Worm (Caenorhabditis elegans) whole organism, midembryonic: ENCODE results near the gene F16G10.5.

Experiments used
- T22C8.4 ChIP-seq: fragments of 200-800 bp; sonication (Bioruptor generic); IDR thresholded peaks from 2 replicates; pipeline ENCODE4 v1.3.6; 2022; ENCODE audit warnings: missing genetic modification characterization, missing compliant biosample characterization
- cog-1 ChIP-seq: sonication (generic microtip); optimal IDR thresholded peaks from 2 replicates; lab custom pipeline; 2016; ENCODE audit warnings: missing genetic modification characterization, missing compliant biosample characterization
- flt-1 ChIP-seq: fragments of 200-800 bp; sonication (Bioruptor generic); IDR thresholded peaks from 2 replicates; pipeline ENCODE4 v1.3.6; 2022; ENCODE audit warnings: missing genetic modification characterization, missing compliant biosample characterization
- klf-2 ChIP-seq: fragments of 200-800 bp; sonication (Bioruptor generic); conservative IDR thresholded peaks from 2 replicates; pipeline ENCODE4 v1.3.6; 2022; ENCODE audit warnings: missing genetic modification reagents, missing genetic modification characterization, missing compliant biosample characterization
- med-1 ChIP-seq: sonication (generic microtip); optimal IDR thresholded peaks from 2 replicates; lab custom pipeline; 2017; ENCODE audit warnings: missing genetic modification characterization, mild to moderate bottlenecking, missing compliant biosample characterization, antibody characterized with exemption, missing genetic modification reagents; ENCODE audit not compliant: insufficient read depth
- ref-1 ChIP-seq: fragments of 200-800 bp; sonication (Bioruptor generic); conservative IDR thresholded peaks from 2 replicates; pipeline ENCODE4 v1.3.6; 2022; ENCODE audit warnings: missing genetic modification reagents, missing genetic modification characterization, missing compliant biosample characterization
- tab-1 ChIP-seq: fragments of 200-800 bp; sonication (Bioruptor generic); IDR thresholded peaks from 2 replicates; pipeline ENCODE4 v1.3.6; 2022; ENCODE audit warnings: missing genetic modification characterization, missing compliant biosample characterization
- ztf-23 ChIP-seq: fragments of 200-800 bp; sonication (Bioruptor generic); IDR thresholded peaks from 2 replicates; pipeline ENCODE4 v1.3.6; 2022; ENCODE audit warnings: missing genetic modification reagents, missing genetic modification characterization, missing compliant biosample characterization
- ztf-29 ChIP-seq: fragments of 200-800 bp; sonication (Bioruptor generic); IDR thresholded peaks from 2 replicates; pipeline ENCODE4 v1.3.6; 2022; ENCODE audit warnings: missing genetic modification reagents, missing genetic modification characterization, missing compliant biosample characterization

F16G10.5 gene

ce11 chrII:2390884-2391283 is 23.8 kb downstream of the F16G10.5 start, which contains the start of gene F16G10.10:
Gene F16G10.10 (minus strand): TSS chrII:2390984.
- no peak for TF ChIP-seq ref-1 (GFP tag; lab: Robert Waterston, UW)
- no peak for TF ChIP-seq T22C8.4 (GFP tag; lab: Robert Waterston, UW)
- no peak for TF ChIP-seq ztf-23 (GFP tag; lab: Robert Waterston, UW)
- TF ChIP-seq flt-1 (GFP tag; lab: Robert Waterston, UW): no peak
- no peak for TF ChIP-seq klf-2 (GFP tag; lab: Robert Waterston, UW)
- TF ChIP-seq ztf-29 (GFP tag; lab: Robert Waterston, UW): no peak
- TF ChIP-seq cog-1: no peak
- no peak for TF ChIP-seq med-1 (GFP tag; lab: Kevin White, UChicago)
- TF ChIP-seq tab-1 (GFP tag; lab: Robert Waterston, UW): no peak

ce11 chrII:2393821-2394220 is 26.7 kb downstream of the F16G10.5 start, which contains the start of gene F16G10.11:
Gene F16G10.11 (minus strand): TSS chrII:2393921.
- TF ChIP-seq flt-1 (GFP tag; lab: Robert Waterston, UW): no peak
- TF ChIP-seq cog-1: no peak
- no peak for TF ChIP-seq klf-2 (GFP tag; lab: Robert Waterston, UW)
- TF ChIP-seq med-1 (GFP tag; lab: Kevin White, UChicago): no peak
- no peak for TF ChIP-seq ztf-29 (GFP tag; lab: Robert Waterston, UW)
- TF ChIP-seq tab-1 (GFP tag; lab: Robert Waterston, UW): no peak
- TF ChIP-seq T22C8.4 (GFP tag; lab: Robert Waterston, UW): no peak

- TF ChIP-seq cog-1 (no peak), klf-2 (GFP tag; lab: Robert Waterston, UW) (no peak), T22C8.4 (GFP tag; lab: Robert Waterston, UW) (no peak), ztf-29 (GFP tag; lab: Robert Waterston, UW) (no peak), tab-1 (GFP tag; lab: Robert Waterston, UW) (no peak), ztf-23 (GFP tag; lab: Robert Waterston, UW) (no peak), flt-1 (GFP tag; lab: Robert Waterston, UW) (no peak), med-1 (GFP tag; lab: Kevin White, UChicago) (no peak), ref-1 (GFP tag; lab: Robert Waterston, UW) (no peak)
Observed at ce11 chrII:2395864-2396263, 28.7 kb downstream of the F16G10.5 start, which contains the start of gene F16G10.13. Gene F16G10.13 (minus strand): TSS chrII:2395964.

- no peak for TF ChIP-seq ztf-23 (GFP tag; lab: Robert Waterston, UW)
- no peak for TF ChIP-seq flt-1 (GFP tag; lab: Robert Waterston, UW)
- no peak for TF ChIP-seq med-1 (GFP tag; lab: Kevin White, UChicago)
- TF ChIP-seq ref-1 (GFP tag; lab: Robert Waterston, UW): no peak
- TF ChIP-seq cog-1: no peak
Observed at ce11 chrII:2398884-2399283, 31.8 kb downstream of the F16G10.5 start, which contains the start of gene F16G10.14. Gene F16G10.14 (minus strand): TSS chrII:2398984.

ce11 chrII:2399810-2400209 is 32.7 kb downstream of the F16G10.5 start:
- no peak for TF ChIP-seq ztf-23 (GFP tag; lab: Robert Waterston, UW)
- no peak for TF ChIP-seq flt-1 (GFP tag; lab: Robert Waterston, UW)
- no peak for TF ChIP-seq cog-1
- no peak for TF ChIP-seq tab-1 (GFP tag; lab: Robert Waterston, UW)
- TF ChIP-seq klf-2 (GFP tag; lab: Robert Waterston, UW): no peak
- no peak for TF ChIP-seq ztf-29 (GFP tag; lab: Robert Waterston, UW)
- TF ChIP-seq ref-1 (GFP tag; lab: Robert Waterston, UW): no peak
- no peak for TF ChIP-seq med-1 (GFP tag; lab: Kevin White, UChicago)
- TF ChIP-seq T22C8.4 (GFP tag; lab: Robert Waterston, UW): no peak

- TF ChIP-seq klf-2 (GFP tag; lab: Robert Waterston, UW) (no peak), ztf-29 (GFP tag; lab: Robert Waterston, UW) (no peak), T22C8.4 (GFP tag; lab: Robert Waterston, UW) (no peak), tab-1 (GFP tag; lab: Robert Waterston, UW) (no peak), ref-1 (GFP tag; lab: Robert Waterston, UW) (no peak), ztf-23 (GFP tag; lab: Robert Waterston, UW) (no peak), cog-1 (no peak), med-1 (GFP tag; lab: Kevin White, UChicago) (no peak), flt-1 (GFP tag; lab: Robert Waterston, UW) (no peak)
Observed at ce11 chrII:2403984-2404383, 36.9 kb downstream of the F16G10.5 start, which contains the start of gene F16G10.1. Gene F16G10.1 (plus strand): TSS chrII:2404284.

ce11 chrII:2411093-2411492 is 44.0 kb downstream of the F16G10.5 start:
- TF ChIP-seq med-1 (GFP tag; lab: Kevin White, UChicago): no peak
- no peak for TF ChIP-seq cog-1

- TF ChIP-seq cog-1 (no peak), ref-1 (GFP tag; lab: Robert Waterston, UW) (no peak), ztf-29 (GFP tag; lab: Robert Waterston, UW) (no peak), tab-1 (GFP tag; lab: Robert Waterston, UW) (no peak), flt-1 (GFP tag; lab: Robert Waterston, UW) (no peak), T22C8.4 (GFP tag; lab: Robert Waterston, UW) (no peak), ztf-23 (GFP tag; lab: Robert Waterston, UW) (no peak), med-1 (GFP tag; lab: Kevin White, UChicago) (no peak), klf-2 (GFP tag; lab: Robert Waterston, UW) (no peak)
Observed at ce11 chrII:2411555-2411954, 44.4 kb downstream of the F16G10.5 start.

ce11 chrII:2412649-2413048 is 45.5 kb downstream of the F16G10.5 start, which contains the start of gene fbxa-182:
Gene fbxa-182 (minus strand): TSS chrII:2412749.
- no peak for TF ChIP-seq ztf-29 (GFP tag; lab: Robert Waterston, UW)
- TF ChIP-seq ztf-23 (GFP tag; lab: Robert Waterston, UW): no peak
- no peak for TF ChIP-seq cog-1
- no peak for TF ChIP-seq flt-1 (GFP tag; lab: Robert Waterston, UW)
- TF ChIP-seq tab-1 (GFP tag; lab: Robert Waterston, UW): no peak
- TF ChIP-seq klf-2 (GFP tag; lab: Robert Waterston, UW): no peak
- no peak for TF ChIP-seq med-1 (GFP tag; lab: Kevin White, UChicago)
- TF ChIP-seq ref-1 (GFP tag; lab: Robert Waterston, UW): no peak
- TF ChIP-seq T22C8.4 (GFP tag; lab: Robert Waterston, UW): no peak
